Worm (Caenorhabditis elegans): Measurements from ENCODE around the gene chil-15.

Gene chil-15

ce11 chrII:9399746-9400145 is 43.7 kb downstream of the chil-15 start, which contains the start of gene Y51B9A.7:
TSS of gene Y51B9A.7 (plus strand) at chrII:9400046.
- TF ChIP-seq ztf-23 (GFP tag; IDR thresholded peaks at IDR 0.05) = no peak

DNA sequence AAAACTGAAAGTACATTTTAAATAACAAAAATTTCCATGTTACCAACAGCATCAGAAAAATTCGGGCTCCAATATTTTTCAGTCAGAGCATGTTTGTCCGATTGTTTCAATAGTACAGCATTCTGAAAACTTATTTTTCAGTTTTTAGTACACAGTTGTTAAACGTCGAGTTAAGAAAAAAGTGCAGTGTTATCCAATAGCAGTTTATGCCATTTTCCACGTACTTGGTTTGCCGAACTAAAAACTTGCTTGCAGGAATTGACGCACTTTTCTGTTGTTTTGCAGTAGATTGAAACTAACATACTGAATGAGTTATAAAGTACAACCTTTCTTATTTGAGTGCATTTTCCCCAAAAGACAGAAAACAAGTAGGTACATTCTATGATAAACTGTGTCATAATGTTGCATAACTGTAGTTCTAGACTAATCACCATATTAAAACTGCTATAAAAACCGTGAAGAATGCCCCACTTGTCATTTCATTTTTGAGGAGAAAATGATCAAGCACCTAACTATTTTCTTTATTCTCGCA is 45.0 kb downstream of the chil-15 start, which contains the start of the genes Y51B9A.14 and Y51B9A.8:
Gene Y51B9A.14 (minus strand): TSS at position 101 of the 532 bp plus-strand sequence.
Gene Y51B9A.8 (plus strand): TSS at position 482 of the 532 bp plus-strand sequence.
- TF ChIP-seq T22C8.4 (GFP tag; IDR thresholded peaks at IDR 0.05) (no peak), klf-2 (GFP tag; conservative IDR thresholded peaks at IDR 0.05) (no peak), ztf-23 (GFP tag; IDR thresholded peaks at IDR 0.05) (no peak), tab-1 (GFP tag; IDR thresholded peaks at IDR 0.05) (no peak), ref-1 (GFP tag; conservative IDR thresholded peaks at IDR 0.05) (no peak), cog-1 (tag; optimal IDR thresholded peaks at IDR 0.05) (no peak), med-1 (GFP tag; optimal IDR thresholded peaks at IDR 0.05; ENCODE audit: insufficient read depth) (no peak), ztf-29 (GFP tag; IDR thresholded peaks at IDR 0.05) (no peak), flt-1 (GFP tag; IDR thresholded peaks at IDR 0.05) (no peak)

ce11 chrII:9397496-9397895 is 45.9 kb downstream of the chil-15 start, which contains the start of gene Y51B9A.9:
TSS of gene Y51B9A.9 (minus strand) at chrII:9397596.
- no peak for TF ChIP-seq tab-1 (GFP tag; IDR thresholded peaks at IDR 0.05)
- TF ChIP-seq klf-2 (GFP tag; conservative IDR thresholded peaks at IDR 0.05) = no peak
- no peak for TF ChIP-seq cog-1 (tag; optimal IDR thresholded peaks at IDR 0.05)
- no peak for TF ChIP-seq med-1 (GFP tag; optimal IDR thresholded peaks at IDR 0.05; ENCODE audit: insufficient read depth)
- no peak for TF ChIP-seq T22C8.4 (GFP tag; IDR thresholded peaks at IDR 0.05)
- TF ChIP-seq ztf-29 (GFP tag; IDR thresholded peaks at IDR 0.05) = no peak
- no peak for TF ChIP-seq ref-1 (GFP tag; conservative IDR thresholded peaks at IDR 0.05)
- no peak for TF ChIP-seq flt-1 (GFP tag; IDR thresholded peaks at IDR 0.05)
- TF ChIP-seq ztf-23 (GFP tag; IDR thresholded peaks at IDR 0.05) = no peak

DNA sequence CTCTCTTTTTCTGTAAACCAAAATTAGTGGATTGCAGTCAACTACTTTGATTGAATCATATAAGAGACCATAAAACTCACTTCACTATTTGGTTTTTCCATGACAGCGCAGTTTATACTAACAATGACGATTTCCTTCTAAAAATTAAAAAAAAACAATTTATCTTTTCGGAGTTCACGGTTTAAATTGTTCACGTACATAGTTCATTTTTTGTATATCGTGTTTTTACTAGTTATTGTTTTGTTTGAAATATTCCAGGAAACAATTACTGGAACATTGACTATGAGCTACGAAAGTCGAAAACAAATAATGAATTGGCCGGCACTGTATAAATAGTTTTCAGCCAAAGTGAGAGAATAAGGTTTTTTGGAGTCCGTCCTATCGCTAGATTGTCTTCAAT is 50.7 kb downstream of the chil-15 start, which contains the start of gene lido-17:
Gene lido-17 (minus strand): TSS at position 101 of the 400 bp plus-strand sequence.
- TF ChIP-seq tab-1 (GFP tag; IDR thresholded peaks at IDR 0.05) = no peak
- TF ChIP-seq ref-1 (GFP tag; conservative IDR thresholded peaks at IDR 0.05) = no peak
- no peak for TF ChIP-seq flt-1 (GFP tag; IDR thresholded peaks at IDR 0.05)
- TF ChIP-seq cog-1 (tag; optimal IDR thresholded peaks at IDR 0.05) = no peak
- TF ChIP-seq klf-2 (GFP tag; conservative IDR thresholded peaks at IDR 0.05) = no peak
- no peak for TF ChIP-seq ztf-29 (GFP tag; IDR thresholded peaks at IDR 0.05)
- no peak for TF ChIP-seq med-1 (GFP tag; optimal IDR thresholded peaks at IDR 0.05; ENCODE audit: insufficient read depth)
- TF ChIP-seq T22C8.4 (GFP tag; IDR thresholded peaks at IDR 0.05) = no peak
- no peak for TF ChIP-seq ztf-23 (GFP tag; IDR thresholded peaks at IDR 0.05)

Measured in whole organism, midembryonic.